Fruit fly (Drosophila melanogaster) whole organism: ENCODE data around the gene piwi.

ENCODE experiments used
- pan ChIP-seq: fragments of >200 bp; optimal IDR thresholded peaks from 2 replicates; lab custom pipeline; 2017
- usp ChIP-seq: fragments of >200 bp; optimal IDR thresholded peaks from 2 replicates; lab custom pipeline; 2017; ENCODE audit warnings: missing biosample characterization, missing genetic modification characterization, mixed read lengths

DNA sequence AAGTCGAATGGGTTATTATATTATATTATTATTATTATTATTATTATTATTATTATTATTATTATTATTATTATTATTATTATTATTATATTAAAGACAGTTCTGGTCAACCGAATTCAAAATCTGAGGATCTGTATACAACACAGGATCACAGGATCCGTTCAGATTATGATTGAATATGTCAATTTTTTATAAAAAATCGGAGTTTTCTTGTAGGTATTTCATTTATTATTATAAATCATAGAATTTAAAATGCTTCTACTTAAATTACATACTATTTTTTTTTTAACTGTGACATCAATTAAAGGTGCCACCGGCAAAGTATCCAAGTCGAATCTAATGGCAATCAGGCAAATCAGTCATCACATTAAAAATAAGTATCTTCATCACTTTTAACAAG is 29.5 kb upstream of the piwi start, which contains the start of gene CG14913:
- TF ChIP-seq pan (no peak), usp (GFP tag; lab: Kevin White, UChicago) (no peak)
